Fruit fly (Drosophila melanogaster): Measurements from ENCODE around the gene CG3902.

DNA sequence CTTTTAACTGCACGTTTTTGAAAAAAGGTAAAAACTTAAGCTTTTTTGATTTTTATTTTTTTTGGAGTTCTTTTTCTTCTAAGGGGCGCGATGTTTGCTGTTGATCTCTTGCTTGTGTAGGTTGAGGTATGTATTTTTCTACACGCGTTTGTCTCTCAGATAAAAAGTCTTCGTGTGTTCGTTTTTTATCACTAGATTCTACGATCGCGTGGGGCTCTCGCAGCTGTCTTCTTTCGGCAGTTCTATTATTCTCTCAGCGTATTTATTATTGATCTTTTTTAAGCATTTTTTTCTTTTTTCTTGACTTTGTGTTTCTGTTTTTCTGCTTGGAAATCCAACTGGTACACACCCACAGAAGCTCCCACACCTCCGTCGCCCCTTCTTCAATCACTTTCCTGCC lies 3.0 kb downstream of the CG3902 start:
- TF ChIP-seq Sin3A (optimal IDR thresholded peaks at IDR 0.05) (no peak), h (optimal IDR thresholded peaks at IDR 0.05) (no peak), insv (optimal IDR thresholded peaks at IDR 0.05) (no peak), psq (optimal IDR thresholded peaks at IDR 0.05) (no peak), ttk (optimal IDR thresholded peaks at IDR 0.05) (no peak)

Data from Kc167 (cell line).